Fruit fly (Drosophila melanogaster): ENCODE results near the gene CG44194.

The CG44194 gene

DNA sequence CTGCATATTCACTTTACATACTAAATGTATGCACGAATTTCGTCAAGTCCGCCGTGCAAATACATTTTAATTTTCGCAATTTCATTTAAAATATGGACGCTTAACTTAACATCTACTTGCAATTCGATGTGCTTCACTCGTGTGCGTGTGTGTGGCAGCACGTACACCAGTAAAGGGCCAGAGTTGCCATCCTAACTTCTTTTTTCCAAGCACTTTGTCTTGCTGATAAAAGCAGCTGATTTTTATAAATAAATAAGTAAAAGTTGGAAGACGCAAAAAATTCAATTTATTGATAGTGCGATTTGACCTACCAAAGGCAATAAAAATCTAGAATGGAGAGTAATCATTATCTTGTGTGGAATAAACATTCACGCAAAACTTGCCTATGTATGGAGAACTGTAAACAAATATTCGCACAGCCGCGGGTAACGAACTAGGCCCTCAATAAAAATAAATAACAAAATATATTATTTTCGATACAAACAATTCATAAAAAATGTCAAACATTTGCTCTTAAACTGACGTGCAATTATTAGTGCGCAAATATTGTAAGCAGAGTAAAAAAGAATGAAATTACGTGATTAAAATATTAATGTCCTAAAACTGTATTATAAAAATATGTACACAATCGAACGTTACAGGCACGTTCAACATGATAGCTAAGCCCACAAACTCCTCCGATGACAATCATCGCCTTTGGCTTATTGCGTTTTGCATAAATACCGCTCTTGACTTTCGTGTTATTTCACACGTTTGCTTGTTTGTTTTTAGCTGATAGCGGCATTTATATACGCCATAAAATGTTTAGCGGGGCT is 15.2 kb downstream of the CG44194 start (continued):
- TF ChIP-seq CG10654 (GFP tag; optimal IDR thresholded peaks at IDR 0.05) = peak; percentile 10
- peak in 1 of 2 experiments; percentile 48 for TF ChIP-seq crp (GFP tag; optimal IDR thresholded peaks at IDR 0.05)
- TF ChIP-seq twi (tag; optimal IDR thresholded peaks at IDR 0.05) = peak; percentile 15
- no peak for TF ChIP-seq Eip74EF (GFP tag; optimal IDR thresholded peaks at IDR 0.05)
- peak; percentile 39 for TF ChIP-seq Chrac-16 (GFP tag; optimal IDR thresholded peaks at IDR 0.05)
- TF ChIP-seq CG14710 (tag; optimal IDR thresholded peaks at IDR 0.05) = peak; percentile 38
- no peak for TF ChIP-seq H2.0 (GFP tag; IDR thresholded peaks at IDR 0.05)
- TF ChIP-seq ttk (GFP tag; IDR thresholded peaks at IDR 0.05) = 0 out of 2 replicates have a peak, but pooled peaks have one; percentile 20
- peak; percentile 83 for TF ChIP-seq CG15269 (tag; optimal IDR thresholded peaks at IDR 0.05)
- TF ChIP-seq stc (GFP tag; IDR thresholded peaks at IDR 0.05) = peak; percentile 31; the same call in 1 of the 2 replicates
- TF ChIP-seq Fer1 (GFP tag; optimal IDR thresholded peaks at IDR 0.05) = peak; percentile 69
- TF ChIP-seq Dll (GFP tag; IDR thresholded peaks at IDR 0.05; ENCODE audit: partially characterized antibody) = peak; percentile 31; the same call in 1 of the 4 replicates
- peak; percentile 6; the same call in 1 of the 2 replicates for TF ChIP-seq CG43689 (GFP tag; IDR thresholded peaks at IDR 0.05)
- peak; percentile 44 for TF ChIP-seq CG12155 (GFP tag; optimal IDR thresholded peaks at IDR 0.05)
- no peak for TF ChIP-seq CG2116 (GFP tag; optimal IDR thresholded peaks at IDR 0.05)
- no peak for TF ChIP-seq CG10321 (GFP tag; IDR thresholded peaks at IDR 0.05)
- TF ChIP-seq CG6791 (GFP tag; IDR thresholded peaks at IDR 0.05; ENCODE audit: partially characterized antibody) = no peak
- no peak for TF ChIP-seq CG34224 (GFP tag; IDR thresholded peaks at IDR 0.05; ENCODE audit: partially characterized antibody)
- peak; percentile 69 for TF ChIP-seq Xbp1 (GFP tag; optimal IDR thresholded peaks at IDR 0.05)
- peak in 2 of 3 experiments; percentile 56 to 63 for TF ChIP-seq lola (GFP tag; optimal IDR thresholded peaks at IDR 0.05)
- peak; percentile 89 for TF ChIP-seq Ets65A (GFP tag)
- TF ChIP-seq Six4 (GFP tag; optimal IDR thresholded peaks at IDR 0.05) = no peak
- TF ChIP-seq CG7786 (GFP tag; optimal IDR thresholded peaks at IDR 0.05) = no peak
- TF ChIP-seq slp2 (GFP tag; optimal IDR thresholded peaks at IDR 0.05) = no peak
- TF ChIP-seq Deaf1 (tag; optimal IDR thresholded peaks at IDR 0.05) = peak; percentile 40
- TF ChIP-seq Dip3 (GFP tag; optimal IDR thresholded peaks at IDR 0.05) = peak; percentile 44
- no peak for TF ChIP-seq bab2 (GFP tag; optimal IDR thresholded peaks at IDR 0.05)
- TF ChIP-seq gem (tag; optimal IDR thresholded peaks at IDR 0.05) = peak; percentile 82
- TF ChIP-seq Dip2 (GFP tag; IDR thresholded peaks at IDR 0.05) = no peak
- no peak for TF ChIP-seq CG4360 (GFP tag; IDR thresholded peaks at IDR 0.05)
- no peak for TF ChIP-seq CG42726 (GFP tag; IDR thresholded peaks at IDR 0.05; ENCODE audit: partially characterized antibody)
- TF ChIP-seq CG12236 (GFP tag; optimal IDR thresholded peaks at IDR 0.05) = peak; percentile 2
- TF ChIP-seq lbe (GFP tag; optimal IDR thresholded peaks at IDR 0.05) = peak; percentile 20
- 0 out of 3 replicates have a peak, but pooled peaks have one; percentile 5 for TF ChIP-seq Optix (GFP tag; IDR thresholded peaks at IDR 0.05)
- TF ChIP-seq az2 (GFP tag; optimal IDR thresholded peaks at IDR 0.05) = peak; percentile 77
- TF ChIP-seq CoRest (tag; optimal IDR thresholded peaks at IDR 0.05) = peak; percentile 85
- no peak for TF ChIP-seq hbn (GFP tag; IDR thresholded peaks at IDR 0.05; ENCODE audit: partially characterized antibody)
- peak; percentile 79 for TF ChIP-seq bcd (GFP tag; optimal IDR thresholded peaks at IDR 0.05)
- peak; percentile 65 for TF ChIP-seq CG17359 (tag; optimal IDR thresholded peaks at IDR 0.05)
- peak; percentile 15; the same call in 1 of the 3 replicates for TF ChIP-seq CG11456 (GFP tag; IDR thresholded peaks at IDR 0.05)
- no peak; the same call in 1 of the 2 replicates for TF ChIP-seq Ravus (GFP tag; IDR thresholded peaks at IDR 0.05)
- TF ChIP-seq CG17328 (GFP tag; IDR thresholded peaks at IDR 0.05) = peak; percentile 57; the same call in 1 of the 2 replicates
- TF ChIP-seq CG8388 (GFP tag; optimal IDR thresholded peaks at IDR 0.05) = peak; percentile 35
- no peak for TF ChIP-seq CG15073 (GFP tag; optimal IDR thresholded peaks at IDR 0.05)
- TF ChIP-seq E2f2 (GFP tag; IDR thresholded peaks at IDR 0.05) = peak; percentile 15; the same call in 1 of the 2 replicates
- no peak for TF ChIP-seq Dref (GFP tag; IDR thresholded peaks at IDR 0.05)
- TF ChIP-seq schlank (tag; optimal IDR thresholded peaks at IDR 0.05) = peak; percentile 37
- peak; percentile 58 for TF ChIP-seq nom (GFP tag; optimal IDR thresholded peaks at IDR 0.05)

All from whole organism, embryonic.